Worm (Caenorhabditis elegans) whole organism, L1 larva: ENCODE measurements around the gene pik-1.
A peak's percentile ranks its signal among the peaks of the same experiment; 100 is the strongest.

Source experiments
- C16A3.4 ChIP-seq: fragments of 150-350 bp; optimal IDR thresholded peaks from 2 replicates; lab custom pipeline; 2014; ENCODE audit warnings: missing biosample characterization, missing genetic modification characterization
- C34B4.2 ChIP-seq: sonication (generic microtip); optimal IDR thresholded peaks from 2 replicates; lab custom pipeline; 2017; ENCODE audit warnings: mild to moderate bottlenecking, missing genetic modification characterization, missing compliant biosample characterization
- F16B12.6 ChIP-seq: fragments of 150-350 bp; optimal IDR thresholded peaks from 2 replicates; lab custom pipeline; 2014; ENCODE audit warnings: missing biosample characterization, missing genetic modification characterization
- aha-1 ChIP-seq: fragments of 150-350 bp; optimal IDR thresholded peaks from 2 replicates; lab custom pipeline; 2014; ENCODE audit warnings: missing biosample characterization, missing genetic modification characterization
- blmp-1 ChIP-seq: fragments of 150-350 bp; optimal IDR thresholded peaks from 2 replicates; lab custom pipeline; 2014; ENCODE audit warnings: missing biosample characterization, missing genetic modification characterization
- ceh-82 ChIP-seq, 3 experiments: fragments of 150-350 bp in 1 of 3; sonication (generic microtip) in 2 of 3; optimal IDR thresholded peaks; 2 replicates each; lab custom pipeline; 2014 to 2017; ENCODE audit warnings: missing biosample characterization in 3 of 3, missing genetic modification characterization in 3 of 3
- ces-1 ChIP-seq: fragments of 150-350 bp; optimal IDR thresholded peaks from 2 replicates; lab custom pipeline; 2014; ENCODE audit warnings: missing biosample characterization, missing genetic modification reagents, missing genetic modification characterization
- dpl-1 ChIP-seq, 3 experiments: fragments of 150-350 bp in 2 of 3; sonication (generic microtip) in 1 of 3; optimal IDR thresholded peaks; 2 replicates each; lab custom pipeline; 2014 to 2017; ENCODE audit warnings: missing biosample characterization in 3 of 3, missing genetic modification characterization in 3 of 3, missing genetic modification reagents in 3 of 3
- efl-1 ChIP-seq, 4 experiments: fragments of 150-350 bp; optimal IDR thresholded peaks in 3 of 4; peaks in 1 of 4; 1 replicate in 1 of 4; 2 replicates in 3 of 4; lab custom pipeline; 2014; ENCODE audit warnings: missing biosample characterization in 2 of 4, missing genetic modification characterization in 2 of 4, missing genetic modification reagents in 2 of 4
- egl-13 ChIP-seq: sonication (generic microtip); optimal IDR thresholded peaks from 2 replicates; lab custom pipeline; 2016; ENCODE audit warnings: missing genotype, missing genetic modification reagents, missing genetic modification characterization, missing compliant biosample characterization
- fkh-8 ChIP-seq: sonication (generic microtip); optimal IDR thresholded peaks from 2 replicates; lab custom pipeline; 2016; ENCODE audit warnings: mild to moderate bottlenecking, missing genetic modification characterization, missing compliant biosample characterization
- fos-1 ChIP-seq: fragments of 150-350 bp; optimal IDR thresholded peaks from 2 replicates; lab custom pipeline; 2014; ENCODE audit warnings: missing biosample characterization, missing genetic modification characterization
- hlh-4 ChIP-seq: sonication (generic microtip); optimal IDR thresholded peaks from 2 replicates; lab custom pipeline; 2016; ENCODE audit warnings: mild to moderate bottlenecking, missing genetic modification characterization, missing compliant biosample characterization
- irx-1 ChIP-seq: sonication (generic microtip); optimal IDR thresholded peaks from 2 replicates; lab custom pipeline; 2016; ENCODE audit warnings: missing genetic modification characterization, missing compliant biosample characterization
- lin-35 ChIP-seq, 2 experiments: fragments of 150-350 bp; optimal IDR thresholded peaks; 2 replicates each; lab custom pipeline; 2014; ENCODE audit warnings: missing biosample characterization in 2 of 2, missing genetic modification characterization in 2 of 2, missing genetic modification reagents in 2 of 2
- lir-3 ChIP-seq: sonication (generic microtip); optimal IDR thresholded peaks from 2 replicates; lab custom pipeline; 2016; ENCODE audit warnings: mild to moderate bottlenecking, missing genetic modification characterization, moderate library complexity, missing compliant biosample characterization; ENCODE audit not compliant: poor library complexity
- lsy-2 ChIP-seq, 2 experiments: fragments of 150-350 bp; optimal IDR thresholded peaks; 2 replicates each; lab custom pipeline; 2014; ENCODE audit warnings: missing biosample characterization in 2 of 2, missing genetic modification characterization in 2 of 2
- mdl-1 ChIP-seq, 2 experiments: fragments of 150-350 bp; optimal IDR thresholded peaks; 2 replicates each; lab custom pipeline; 2014 to 2017; ENCODE audit warnings: missing biosample characterization in 2 of 2, missing genetic modification characterization in 2 of 2, inconsistent platforms in 1 of 2
- mep-1 ChIP-seq: fragments of 150-350 bp; optimal IDR thresholded peaks from 2 replicates; lab custom pipeline; 2014; ENCODE audit warnings: missing biosample characterization, missing genetic modification characterization
- nhr-19 ChIP-seq: fragments of 200-800 bp; sonication (Bioruptor generic); conservative IDR thresholded peaks from 2 replicates; pipeline ENCODE4 v1.3.6; 2022; ENCODE audit warnings: missing genetic modification characterization, missing compliant biosample characterization
- nhr-47 ChIP-seq: sonication (generic microtip); optimal IDR thresholded peaks from 2 replicates; lab custom pipeline; 2016; ENCODE audit warnings: mild to moderate bottlenecking, missing genetic modification characterization, moderate library complexity, missing compliant biosample characterization
- nhr-84 ChIP-seq: sonication (generic microtip); optimal IDR thresholded peaks from 2 replicates; lab custom pipeline; 2017; ENCODE audit warnings: missing biosample characterization, missing genetic modification characterization
- pag-3 ChIP-seq: sonication (generic microtip); optimal IDR thresholded peaks from 2 replicates; lab custom pipeline; 2017; ENCODE audit warnings: missing genetic modification characterization, mild to moderate bottlenecking, missing compliant biosample characterization, antibody characterized with exemption, borderline replicate concordance; ENCODE audit not compliant: insufficient read depth
- pqm-1 ChIP-seq: sonication (generic microtip); optimal IDR thresholded peaks from 3 replicates; lab custom pipeline; 2017; ENCODE audit warnings: missing biosample characterization, missing genetic modification characterization
- skn-1 ChIP-seq: fragments of 150-350 bp; optimal IDR thresholded peaks from 2 replicates; lab custom pipeline; 2014; ENCODE audit warnings: missing biosample characterization, missing genetic modification characterization
- snu-23 ChIP-seq: sonication (generic microtip); optimal IDR thresholded peaks from 2 replicates; lab custom pipeline; 2016; ENCODE audit warnings: missing genetic modification characterization, missing compliant biosample characterization
- swsn-7 ChIP-seq: sonication (generic microtip); optimal IDR thresholded peaks from 2 replicates; lab custom pipeline; 2016; ENCODE audit warnings: missing genetic modification characterization, missing compliant biosample characterization
- tbx-2 ChIP-seq: sonication (generic microtip); optimal IDR thresholded peaks from 2 replicates; lab custom pipeline; 2016; ENCODE audit warnings: missing genetic modification characterization, missing compliant biosample characterization
- tlp-1 ChIP-seq: fragments of 150-350 bp; optimal IDR thresholded peaks from 2 replicates; lab custom pipeline; 2014; ENCODE audit warnings: missing biosample characterization, missing genetic modification characterization
- unc-130 ChIP-seq: fragments of 150-350 bp; optimal IDR thresholded peaks from 2 replicates; lab custom pipeline; 2017; ENCODE audit warnings: missing biosample characterization, missing genetic modification characterization, inconsistent platforms
- unc-30 ChIP-seq: sonication (generic microtip); optimal IDR thresholded peaks from 2 replicates; lab custom pipeline; 2017; ENCODE audit warnings: missing biosample characterization, missing genetic modification characterization
- unc-86 ChIP-seq: sonication (generic microtip); optimal IDR thresholded peaks from 2 replicates; lab custom pipeline; 2016; ENCODE audit warnings: missing genetic modification characterization, missing compliant biosample characterization
- zip-4 ChIP-seq: fragments of 200-800 bp; sonication (Bioruptor generic); optimal IDR thresholded peaks from 2 replicates; lab custom pipeline; 2018; ENCODE audit warnings: mild to moderate bottlenecking, missing genetic modification characterization, moderate library complexity, missing compliant biosample characterization

Gene pik-1

DNA sequence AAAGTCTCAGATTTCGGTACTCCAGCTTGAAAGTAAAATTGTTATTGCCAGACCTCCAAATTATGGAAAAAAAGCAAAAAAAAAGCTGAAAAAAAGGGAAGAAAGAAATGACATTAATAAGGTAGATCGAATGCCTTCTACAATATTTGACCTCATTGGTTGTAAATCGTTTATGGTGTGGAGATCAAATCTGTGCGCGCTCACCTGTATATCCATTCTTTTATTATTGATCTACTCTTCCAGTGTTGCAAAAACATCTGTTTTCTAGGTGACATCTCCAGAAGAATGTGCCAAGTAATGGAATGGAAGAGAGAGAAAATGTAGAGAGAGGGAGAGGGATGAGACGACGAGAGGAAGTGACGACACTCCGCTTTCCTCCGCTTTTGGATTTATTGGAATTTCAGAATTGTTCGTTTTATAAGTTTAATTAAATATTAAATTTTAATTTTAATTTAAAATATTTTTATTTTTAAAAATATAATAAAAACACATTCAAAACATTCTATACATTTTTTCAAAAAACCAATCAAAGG lies at the start of gene pik-1, which contains the start of gene aptf-2:
TSS of gene pik-1 (plus strand) at position 303 of the 533 bp plus-strand sequence.
TSS of gene aptf-2 (minus strand) at position 313 of the 533 bp plus-strand sequence.
- TF ChIP-seq lir-3, result no peak
- TF ChIP-seq mep-1 (tag; lab: Kevin White, UChicago), result peak; percentile 32
- TF ChIP-seq lsy-2 (tag; optimal IDR thresholded peaks at IDR 0.05; lab: Kevin White, UChicago), result peak in 1 of 2 experiments; percentile 26
- peak in 1 of 2 experiments; percentile 24 for TF ChIP-seq lin-35 (GFP tag; optimal IDR thresholded peaks at IDR 0.05; lab: Kevin White, UChicago)
- TF ChIP-seq egl-13 (tag; lab: Kevin White, UChicago), result no peak
- no peak for TF ChIP-seq unc-30 (tag; lab: Kevin White, UChicago)
- peak in 1 of 3 experiments; percentile 31 for TF ChIP-seq dpl-1 (GFP tag; optimal IDR thresholded peaks at IDR 0.05; lab: Kevin White, UChicago)
- TF ChIP-seq efl-1 (optimal IDR thresholded peaks at IDR 0.05; lab: Kevin White, UChicago), result no peak
- TF ChIP-seq efl-1 (GFP tag; optimal IDR thresholded peaks at IDR 0.05 in 1 of 2; lab: Kevin White, UChicago), result peak in 1 of 2 experiments; percentile 5
- peak; percentile 27 for TF ChIP-seq blmp-1 (tag; lab: Kevin White, UChicago)
- TF ChIP-seq C34B4.2 (tag; lab: Kevin White, UChicago), result no peak

DNA sequence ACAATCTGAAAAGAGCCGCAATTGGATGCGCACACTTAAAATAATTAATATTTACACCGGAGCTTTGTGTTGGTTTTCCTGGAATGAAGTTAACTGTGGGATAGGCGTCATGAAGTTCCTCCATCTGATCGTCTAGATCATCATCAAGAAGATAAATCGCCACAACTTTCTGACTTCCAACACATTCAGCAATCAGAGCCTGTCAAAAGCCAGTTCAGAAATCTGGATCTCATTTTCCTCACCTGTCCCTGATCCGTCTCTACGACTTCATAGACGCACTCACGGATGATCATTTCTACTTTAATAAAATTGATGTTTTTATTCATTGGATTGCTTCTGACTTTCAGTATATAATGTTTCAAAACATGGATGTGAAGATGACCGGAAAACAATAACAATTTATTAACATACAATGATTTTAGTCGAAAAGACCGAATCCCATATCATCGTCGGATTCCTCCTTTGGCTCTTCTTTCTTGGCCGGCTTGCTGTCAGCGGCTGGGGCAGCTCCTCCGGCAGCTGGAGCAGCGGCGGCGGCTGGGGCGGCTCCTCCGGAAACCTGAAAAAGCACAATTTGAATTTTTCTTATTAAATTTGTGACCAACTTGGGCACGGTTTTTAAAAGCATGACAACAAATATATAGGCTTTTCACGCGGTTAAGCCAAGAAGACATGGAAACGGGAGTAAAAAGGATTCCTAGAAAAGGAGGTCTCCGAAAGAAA lies 46.6 kb upstream of the pik-1 start, which contains the start of gene agt-1:
TSS of gene agt-1 (minus strand) at position 293 of the 723 bp plus-strand sequence.
- TF ChIP-seq tlp-1 (tag; lab: Kevin White, UChicago), result no peak
- no peak for TF ChIP-seq tbx-2
- TF ChIP-seq lsy-2 (tag; optimal IDR thresholded peaks at IDR 0.05; lab: Kevin White, UChicago), result peak in 1 of 2 experiments; percentile 19
- TF ChIP-seq efl-1 (optimal IDR thresholded peaks at IDR 0.05; lab: Kevin White, UChicago), result no peak
- TF ChIP-seq efl-1 (GFP tag; optimal IDR thresholded peaks at IDR 0.05 in 1 of 2; lab: Kevin White, UChicago), result peak in 1 of 2 experiments; percentile 87

DNA sequence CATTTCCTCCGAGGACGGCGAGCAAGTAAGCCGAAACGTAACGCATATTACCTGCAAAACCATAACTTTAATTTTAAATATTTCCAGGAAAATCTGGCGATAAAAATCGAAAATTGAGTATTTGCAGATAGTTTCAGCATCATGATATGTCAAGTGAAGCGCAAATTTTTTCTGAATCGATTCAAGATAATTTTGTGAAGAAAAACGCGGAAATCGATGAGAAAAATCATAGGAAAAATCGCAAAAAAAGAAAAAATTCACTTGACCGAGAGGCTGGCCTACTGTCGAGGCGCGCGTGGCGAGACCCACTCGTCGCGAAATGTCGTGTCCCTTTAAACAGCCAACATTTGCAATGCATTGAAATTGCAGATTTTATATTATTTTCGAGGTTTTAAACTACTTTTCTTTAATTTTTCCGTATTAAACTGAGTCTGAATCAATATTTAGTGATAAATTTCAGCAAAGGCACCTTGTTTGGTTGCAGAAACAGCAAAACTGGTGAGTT lies 45.6 kb upstream of the pik-1 start, which contains the start of the genes rla-2, popl-7 and Y62E10A.24:
TSS of gene rla-2 (minus strand) at position 51 of the 505 bp plus-strand sequence.
TSS of gene popl-7 (plus strand) at position 455 of the 505 bp plus-strand sequence.
TSS of gene Y62E10A.24 (plus strand) at position 476 of the 505 bp plus-strand sequence.
- TF ChIP-seq zip-4 (no peak), mdl-1 (tag; optimal IDR thresholded peaks at IDR 0.05; lab: Kevin White, UChicago) (no peak), skn-1 (peak; percentile 29), fkh-8 (no peak), F16B12.6 (no peak), dpl-1 (GFP tag; optimal IDR thresholded peaks at IDR 0.05; lab: Kevin White, UChicago) (peak; percentile 6 to 39 (median 26)), lin-35 (GFP tag; optimal IDR thresholded peaks at IDR 0.05; lab: Kevin White, UChicago) (peak; percentile 40 to 71), snu-23 (GFP tag; lab: Kevin White, UChicago) (peak; percentile 35), ceh-82 (tag; optimal IDR thresholded peaks at IDR 0.05; lab: Kevin White, UChicago) (peak in 2 of 3 experiments; percentile 10 to 33), unc-130 (tag; lab: Kevin White, UChicago) (peak; percentile 14), unc-86 (tag; lab: Kevin White, UChicago) (no peak), ces-1 (no peak), C16A3.4 (peak; percentile 6), efl-1 (optimal IDR thresholded peaks at IDR 0.05; lab: Kevin White, UChicago) (peak; percentile 32 to 50), efl-1 (GFP tag; optimal IDR thresholded peaks at IDR 0.05 in 1 of 2; lab: Kevin White, UChicago) (peak; percentile 41 to 95), nhr-47 (peak; percentile 8), irx-1 (no peak), blmp-1 (tag; lab: Kevin White, UChicago) (peak; percentile 28), egl-13 (tag; lab: Kevin White, UChicago) (no peak), lsy-2 (tag; optimal IDR thresholded peaks at IDR 0.05; lab: Kevin White, UChicago) (peak; percentile 52 to 91), aha-1 (tag; lab: Kevin White, UChicago) (no peak), nhr-19 (GFP tag; lab: Robert Waterston, UW) (no peak)

DNA sequence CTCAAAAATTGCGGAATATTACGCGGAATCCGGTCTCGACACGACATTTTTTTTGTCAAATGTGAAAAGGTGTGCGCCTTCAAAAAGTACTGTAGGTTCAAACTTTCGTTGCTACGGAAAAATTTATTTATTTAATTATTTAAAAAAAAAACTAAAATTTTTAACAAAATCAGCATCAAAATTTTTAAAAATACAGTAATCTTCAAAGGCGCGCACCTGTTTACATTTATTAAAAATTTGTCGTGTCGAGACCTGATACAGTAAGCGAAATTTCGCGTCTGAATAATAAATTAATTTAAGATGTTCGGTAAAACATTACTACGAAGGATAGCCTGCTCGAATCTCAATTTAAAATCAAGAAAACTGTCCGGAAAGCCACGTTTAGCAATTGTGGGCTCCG lies 44.1 kb upstream of the pik-1 start, which contains the start of gene Y62E10A.6:
TSS of gene Y62E10A.6 (plus strand) at position 301 of the 400 bp plus-strand sequence.
- TF ChIP-seq pag-3 (tag; lab: Kevin White, UChicago) (no peak), swsn-7 (no peak), nhr-84 (no peak), fkh-8 (no peak), fos-1 (no peak), pqm-1 (tag; lab: Kevin White, UChicago) (no peak), skn-1 (no peak), hlh-4 (tag; lab: Kevin White, UChicago) (no peak)
